Fruit fly (Drosophila melanogaster) whole organism, wandering third instar larva: ENCODE measurements around the gene Ptp69D.

ENCODE experiments used
- CG32264 ChIP-seq: fragments of 200-800 bp; sonication (Bioruptor generic); optimal IDR thresholded peaks from 2 replicates; lab custom pipeline; 2016; ENCODE audit warnings: missing biosample characterization, missing genetic modification characterization
- CG9705 ChIP-seq: fragments of 200-800 bp; sonication (Bioruptor generic); optimal IDR thresholded peaks from 2 replicates; lab custom pipeline; 2018; ENCODE audit warnings: missing biosample characterization, mild to moderate bottlenecking, missing genetic modification characterization
- CrebA ChIP-seq: fragments of 200-800 bp; sonication (Bioruptor generic); optimal IDR thresholded peaks from 2 replicates; lab custom pipeline; 2016; ENCODE audit warnings: missing biosample characterization, mild to moderate bottlenecking, missing genetic modification characterization, borderline replicate concordance
- Dfd ChIP-seq: fragments of >200 bp; optimal IDR thresholded peaks from 2 replicates; lab custom pipeline; 2017; ENCODE audit warnings: missing biosample characterization, missing genetic modification characterization
- Dif ChIP-seq: fragments of 200-275, 200-300 bp; sonication (Bioruptor generic); optimal IDR thresholded peaks from 2 replicates; lab custom pipeline; 2018; ENCODE audit warnings: missing biosample characterization, missing genetic modification characterization; ENCODE audit not compliant: partially characterized antibody
- GATAd ChIP-seq: sonication (Bioruptor generic); optimal IDR thresholded peaks from 2 replicates; lab custom pipeline; 2016; ENCODE audit warnings: missing biosample characterization, missing genetic modification characterization
- HLH106 ChIP-seq: fragments of 200-800 bp; optimal IDR thresholded peaks from 3 replicates; lab custom pipeline; 2019; ENCODE audit warnings: missing biosample characterization, mild to moderate bottlenecking, missing genetic modification characterization, moderate library complexity
- Hnf4 ChIP-seq: fragments of 200-800 bp; sonication (Bioruptor generic); optimal IDR thresholded peaks from 2 replicates; lab custom pipeline; 2016; ENCODE audit warnings: missing biosample characterization, mild to moderate bottlenecking, missing genetic modification characterization
- Hr78 ChIP-seq: fragments of >200 bp; optimal IDR thresholded peaks from 2 replicates; lab custom pipeline; 2017; ENCODE audit warnings: missing biosample characterization, missing genetic modification characterization
- Hr83 ChIP-seq: fragments of 200-300 bp; sonication (Bioruptor generic); optimal IDR thresholded peaks from 2 replicates; lab custom pipeline; 2016; ENCODE audit warnings: missing biosample characterization, mild to moderate bottlenecking, missing genetic modification characterization, moderate library complexity; ENCODE audit not compliant: poor library complexity, severe bottlenecking
- Jra ChIP-seq: sonication (Bioruptor generic); optimal IDR thresholded peaks from 2 replicates; lab custom pipeline; 2016; ENCODE audit warnings: missing biosample characterization, missing genetic modification characterization
- Mio ChIP-seq: sonication (Bioruptor generic); optimal IDR thresholded peaks from 2 replicates; lab custom pipeline; 2016; ENCODE audit warnings: missing biosample characterization, missing genetic modification characterization
- Myc ChIP-seq: fragments of >200 bp; optimal IDR thresholded peaks from 2 replicates; lab custom pipeline; 2017
- N ChIP-seq: fragments of >200 bp; optimal IDR thresholded peaks from 2 replicates; lab custom pipeline; 2018; ENCODE audit warnings: missing biosample characterization, missing external identifiers, missing genetic modification characterization
- OdsH ChIP-seq: fragments of 200-800 bp; sonication (Bioruptor generic); optimal IDR thresholded peaks from 2 replicates; lab custom pipeline; 2016; ENCODE audit warnings: missing biosample characterization, mild to moderate bottlenecking, missing genetic modification characterization
- Rel ChIP-seq, 2 experiments: fragments of 200-800 bp; sonication (Bioruptor generic) in 1 of 2; optimal IDR thresholded peaks; 2 replicates in 1 of 2; 3 replicates in 1 of 2; lab custom pipeline; 2016 to 2019; ENCODE audit warnings: mild to moderate bottlenecking in 2 of 2, missing biosample characterization in 2 of 2, missing genetic modification characterization in 2 of 2, moderate library complexity in 1 of 2
- Sp1 ChIP-seq: fragments of 200-800 bp; sonication (Bioruptor generic); optimal IDR thresholded peaks from 3 replicates; lab custom pipeline; 2019; ENCODE audit warnings: missing biosample characterization, mild to moderate bottlenecking, missing genetic modification characterization, moderate library complexity
- Vsx2 ChIP-seq: fragments of 200-300, 225-300 bp; sonication (Bioruptor generic); optimal IDR thresholded peaks from 2 replicates; lab custom pipeline; 2018; ENCODE audit warnings: missing biosample characterization, missing genetic modification characterization; ENCODE audit not compliant: partially characterized antibody
- brk ChIP-seq: fragments of 200-800 bp; sonication (Bioruptor generic); optimal IDR thresholded peaks from 2 replicates; lab custom pipeline; 2016; ENCODE audit warnings: missing biosample characterization, mild to moderate bottlenecking, missing genetic modification characterization
- dl ChIP-seq, 2 experiments: fragments of 175-275, 200-275 bp in 1 of 2; fragments of 200-275 bp in 1 of 2; sonication (Bioruptor generic); optimal IDR thresholded peaks; lab custom pipeline; 2018; ENCODE audit warnings: mild to moderate bottlenecking in 2 of 2, missing biosample characterization in 2 of 2, missing genetic modification characterization in 2 of 2, moderate library complexity in 2 of 2; ENCODE audit not compliant: partially characterized antibody in 2 of 2, insufficient read depth in 1 of 2
- dmrt93B ChIP-seq: fragments of 200-800 bp; sonication (Bioruptor generic); optimal IDR thresholded peaks from 2 replicates; lab custom pipeline; 2018; ENCODE audit warnings: missing biosample characterization, mild to moderate bottlenecking, missing genetic modification characterization
- dsf ChIP-seq: sonication (Bioruptor generic); optimal IDR thresholded peaks from 2 replicates; lab custom pipeline; 2016; ENCODE audit warnings: missing biosample characterization, missing genetic modification characterization, borderline replicate concordance
- ey ChIP-seq: fragments of 200-800 bp; sonication (Bioruptor generic); optimal IDR thresholded peaks from 2 replicates; lab custom pipeline; 2016; ENCODE audit warnings: missing biosample characterization, missing genetic modification characterization
- foxo ChIP-seq, 2 experiments: fragments of 200-800 bp; sonication (Bioruptor generic); optimal IDR thresholded peaks; 2 replicates in 1 of 2; 3 replicates in 1 of 2; lab custom pipeline; 2016 to 2017; ENCODE audit warnings: missing biosample characterization in 2 of 2, missing genetic modification characterization in 2 of 2
- h ChIP-seq: fragments of 200-800 bp; sonication (Bioruptor generic); optimal IDR thresholded peaks from 3 replicates; lab custom pipeline; 2016; ENCODE audit warnings: missing biosample characterization, mild to moderate bottlenecking, missing genetic modification characterization
- jim ChIP-seq: fragments of 175-275, 200-325 bp; sonication (Bioruptor generic); optimal IDR thresholded peaks from 2 replicates; lab custom pipeline; 2016; ENCODE audit warnings: missing biosample characterization, mild to moderate bottlenecking, missing genetic modification characterization
- lola ChIP-seq: fragments of >200 bp; optimal IDR thresholded peaks from 2 replicates; lab custom pipeline; 2017; ENCODE audit warnings: missing biosample characterization, missing genetic modification characterization
- pan ChIP-seq: fragments of >200 bp; optimal IDR thresholded peaks from 2 replicates; lab custom pipeline; 2017
- psq ChIP-seq: fragments of 200-800 bp; sonication (Bioruptor generic); optimal IDR thresholded peaks from 3 replicates; lab custom pipeline; 2017; ENCODE audit warnings: missing biosample characterization, mild to moderate bottlenecking, missing genetic modification characterization, moderate library complexity
- rgr ChIP-seq: fragments of 200-800 bp; sonication (Bioruptor generic); optimal IDR thresholded peaks from 3 replicates; lab custom pipeline; 2016; ENCODE audit warnings: missing biosample characterization, mild to moderate bottlenecking, missing genetic modification characterization
- sage ChIP-seq: fragments of 200-800 bp; sonication (Bioruptor generic); optimal IDR thresholded peaks from 2 replicates; lab custom pipeline; 2016; ENCODE audit warnings: missing biosample characterization, mild to moderate bottlenecking, missing genetic modification characterization
- sv ChIP-seq: fragments of 200-800 bp; sonication (Bioruptor generic); optimal IDR thresholded peaks from 3 replicates; lab custom pipeline; 2016; ENCODE audit warnings: missing biosample characterization, missing genetic modification characterization
- tai ChIP-seq: sonication (Bioruptor generic); optimal IDR thresholded peaks from 2 replicates; lab custom pipeline; 2016; ENCODE audit warnings: missing biosample characterization, missing genetic modification characterization
- usp ChIP-seq: fragments of >200 bp; optimal IDR thresholded peaks from 2 replicates; lab custom pipeline; 2017; ENCODE audit warnings: missing biosample characterization, missing genetic modification characterization
- woc ChIP-seq: sonication (Bioruptor generic); optimal IDR thresholded peaks from 2 replicates; lab custom pipeline; 2016; ENCODE audit warnings: missing biosample characterization, mild to moderate bottlenecking, missing genetic modification characterization

Ptp69D gene

DNA sequence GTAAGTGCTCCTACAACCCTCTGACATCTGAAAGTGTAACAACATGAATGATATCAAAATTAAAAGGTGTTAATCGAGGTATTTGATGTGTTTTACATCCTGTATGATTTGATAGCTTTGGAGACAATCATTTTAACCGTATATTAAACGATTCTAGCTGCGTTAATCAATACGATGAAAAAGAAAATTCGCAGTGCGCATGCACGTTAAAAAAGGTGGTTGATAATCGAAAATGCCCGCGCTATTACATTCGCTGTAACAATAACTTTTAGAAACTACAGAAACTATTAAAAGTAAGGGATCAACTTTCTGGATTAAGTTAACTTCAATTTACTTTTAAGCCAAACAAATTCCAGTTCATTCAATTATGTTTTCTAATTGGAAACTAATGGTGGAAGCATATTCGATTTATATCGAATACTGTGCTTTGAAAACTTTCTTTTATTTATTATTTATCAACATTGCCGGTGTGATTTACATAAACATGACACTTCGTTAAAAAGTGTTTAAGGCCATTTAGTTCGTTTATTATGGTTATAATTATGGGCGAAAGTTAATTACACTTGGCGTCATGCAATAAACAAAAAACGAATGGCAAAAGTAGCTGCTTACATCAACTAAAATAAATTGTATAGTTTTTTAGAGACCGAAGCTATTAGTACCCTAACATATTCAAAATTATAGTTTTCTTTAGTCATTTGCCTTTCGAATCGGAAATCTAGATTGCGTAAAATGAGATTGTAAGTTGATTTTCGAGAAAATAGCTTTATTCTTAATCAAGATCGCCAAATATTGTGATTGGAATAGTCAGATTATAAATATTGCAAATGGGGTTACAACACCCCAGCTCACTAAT lies 14.2 kb downstream of the Ptp69D start:
- TF ChIP-seq Vsx2 (GFP tag; lab: Kevin White, UChicago): no peak
- no peak for TF ChIP-seq psq
- TF ChIP-seq CrebA (GFP tag; lab: Kevin White, UChicago): no peak
- TF ChIP-seq Hr78 (GFP tag; lab: Kevin White, UChicago): no peak
- TF ChIP-seq Jra (GFP tag; lab: Kevin White, UChicago): no peak
- TF ChIP-seq jim (GFP tag; lab: Kevin White, UChicago): no peak
- TF ChIP-seq Mio (GFP tag; lab: Kevin White, UChicago): no peak
- no peak for TF ChIP-seq Hr83 (GFP tag; lab: Kevin White, UChicago)
- no peak for TF ChIP-seq CG9705 (GFP tag; lab: Kevin White, UChicago)
- no peak for TF ChIP-seq dl (GFP tag; optimal IDR thresholded peaks at IDR 0.05; lab: Kevin White, UChicago; ENCODE audit: insufficient read depth in 1 of 2, partially characterized antibody in 2 of 2)
- TF ChIP-seq lola (GFP tag; lab: Kevin White, UChicago): no peak
- no peak for TF ChIP-seq woc (GFP tag; lab: Kevin White, UChicago)
- TF ChIP-seq, all 38 proteins: peak for 0

- TF ChIP-seq tai (GFP tag; lab: Kevin White, UChicago) (peak; percentile 5), CG9705 (GFP tag; lab: Kevin White, UChicago) (no peak), pan (lab: Kevin White, UChicago) (no peak), brk (peak; percentile 12), Sp1 (no peak), woc (GFP tag; lab: Kevin White, UChicago) (peak; percentile 42), Dif (no peak), Rel (GFP tag; optimal IDR thresholded peaks at IDR 0.05; lab: Kevin White, UChicago) (no peak), Rel (tag; optimal IDR thresholded peaks at IDR 0.05; lab: Kevin White, UChicago) (no peak), Jra (GFP tag; lab: Kevin White, UChicago) (peak; percentile 40), N (GFP tag; lab: Kevin White, UChicago) (no peak), Mio (GFP tag; lab: Kevin White, UChicago) (no peak), rgr (GFP tag; lab: Kevin White, UChicago) (peak; percentile 79), sv (GFP tag; lab: Kevin White, UChicago) (peak; percentile 17), Hnf4 (peak; percentile 61), psq (peak; percentile 55), dl (GFP tag; optimal IDR thresholded peaks at IDR 0.05; lab: Kevin White, UChicago; ENCODE audit: insufficient read depth in 1 of 2, partially characterized antibody in 2 of 2) (no peak), CG32264 (GFP tag; lab: Kevin White, UChicago) (peak; percentile 17), Hr83 (GFP tag; lab: Kevin White, UChicago) (no peak), OdsH (GFP tag; lab: Kevin White, UChicago) (peak; percentile 69), sage (GFP tag; lab: Kevin White, UChicago) (peak; percentile 55), ey (GFP tag; lab: Kevin White, UChicago) (peak; percentile 82)
These were observed 15.1 kb downstream of the Ptp69D start, which contains the start of the genes Klc and CG10984 for dm6 chr3L:12749567-12750535. Gene Klc, minus strand, starts transcription at chr3L:12750056. Gene CG10984, plus strand, starts transcription at chr3L:12750119.

DNA sequence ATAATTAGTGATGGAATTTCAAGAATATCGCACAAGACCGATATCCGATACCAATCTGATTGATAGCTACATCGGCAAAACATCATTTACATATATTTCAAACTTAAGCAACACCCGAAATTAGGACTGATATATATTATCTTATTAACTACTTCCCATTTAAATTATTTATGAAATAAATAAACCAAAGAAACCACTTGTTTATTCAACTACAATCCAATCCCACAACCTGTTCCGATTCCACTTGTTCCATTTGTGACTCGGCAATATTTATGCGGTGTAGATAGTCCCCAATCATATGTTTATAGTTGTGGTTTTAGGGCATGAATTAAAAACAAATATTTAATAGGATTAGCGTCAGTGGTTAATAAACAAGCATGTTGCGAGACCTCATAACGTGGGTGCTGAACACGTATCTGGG lies 20.0 kb downstream of the Ptp69D start, which contains the start of the genes CG10973 and Vps13D:
CG10973 (minus strand) TSS at position 6 of the 421 bp plus-strand sequence.
Vps13D (plus strand) TSS at position 281 of the 421 bp plus-strand sequence.
- TF ChIP-seq lola (GFP tag; lab: Kevin White, UChicago) (no peak), HLH106 (tag; lab: Kevin White, UChicago) (no peak), brk (peak; percentile 79), Hr83 (GFP tag; lab: Kevin White, UChicago) (no peak), tai (GFP tag; lab: Kevin White, UChicago) (peak; percentile 41), foxo (GFP tag; optimal IDR thresholded peaks at IDR 0.05; lab: Kevin White, UChicago) (no peak), Hr78 (GFP tag; lab: Kevin White, UChicago) (no peak), Sp1 (no peak), dsf (GFP tag; lab: Kevin White, UChicago) (no peak), dmrt93B (GFP tag; lab: Kevin White, UChicago) (no peak), usp (GFP tag; lab: Kevin White, UChicago) (no peak), CG32264 (GFP tag; lab: Kevin White, UChicago) (no peak), ey (GFP tag; lab: Kevin White, UChicago) (no peak), sv (GFP tag; lab: Kevin White, UChicago) (peak; percentile 49), Rel (GFP tag; optimal IDR thresholded peaks at IDR 0.05; lab: Kevin White, UChicago) (no peak), Rel (tag; optimal IDR thresholded peaks at IDR 0.05; lab: Kevin White, UChicago) (no peak), Hnf4 (peak; percentile 35), rgr (GFP tag; lab: Kevin White, UChicago) (no peak), Dfd (GFP tag; lab: Kevin White, UChicago) (no peak), Vsx2 (GFP tag; lab: Kevin White, UChicago) (peak; percentile 99), N (GFP tag; lab: Kevin White, UChicago) (no peak), GATAd (GFP tag; lab: Kevin White, UChicago) (no peak), Mio (GFP tag; lab: Kevin White, UChicago) (no peak), Jra (GFP tag; lab: Kevin White, UChicago) (peak; percentile 16), dl (GFP tag; optimal IDR thresholded peaks at IDR 0.05; lab: Kevin White, UChicago; ENCODE audit: insufficient read depth in 1 of 2, partially characterized antibody in 2 of 2) (peak; percentile 75 to 90), pan (lab: Kevin White, UChicago) (no peak), h (GFP tag; lab: Kevin White, UChicago) (no peak), Myc (lab: Kevin White, UChicago) (no peak), Dif (peak; percentile 99)
